Worm (Caenorhabditis elegans) whole organism, young adult: ENCODE results near the gene alh-7.

Source experiments
- B0336.3 ChIP-seq: fragments of 200-800 bp; sonication (Bioruptor generic); IDR thresholded peaks from 2 replicates; pipeline ENCODE4 v1.3.6; 2022; ENCODE audit warnings: missing genetic modification characterization, missing compliant biosample characterization
- C06A6.2 ChIP-seq: fragments of 200-800 bp; sonication (Bioruptor generic); conservative IDR thresholded peaks from 2 replicates; pipeline ENCODE4 v1.3.6; 2022; ENCODE audit warnings: missing genetic modification characterization, missing compliant biosample characterization
- F10E7.11 ChIP-seq: sonication (generic microtip); optimal IDR thresholded peaks from 2 replicates; lab custom pipeline; 2017; ENCODE audit warnings: mild to moderate bottlenecking, missing genetic modification characterization, moderate library complexity, missing compliant biosample characterization
- F57C9.4 ChIP-seq: sonication (generic microtip); optimal IDR thresholded peaks from 2 replicates; lab custom pipeline; 2017; ENCODE audit warnings: mild to moderate bottlenecking, missing genetic modification characterization, missing compliant biosample characterization
- K12H6.12 ChIP-seq: fragments of 200-800 bp; sonication (Bioruptor generic); optimal IDR thresholded peaks from 2 replicates; lab custom pipeline; 2018; ENCODE audit warnings: mild to moderate bottlenecking, missing genetic modification characterization, missing compliant biosample characterization
- T07F8.4 ChIP-seq: sonication (generic microtip); optimal IDR thresholded peaks from 2 replicates; lab custom pipeline; 2016; ENCODE audit warnings: mild to moderate bottlenecking, missing genetic modification characterization, moderate library complexity, missing compliant biosample characterization
- Y53F4B.3 ChIP-seq: fragments of 200-800 bp; sonication (Bioruptor generic); IDR thresholded peaks from 2 replicates; pipeline ENCODE4 v1.3.6; 2022; ENCODE audit warnings: missing genetic modification reagents, missing genetic modification characterization, missing compliant biosample characterization
- Y53G8AR.9 ChIP-seq: fragments of 200-800 bp; sonication (Bioruptor generic); conservative IDR thresholded peaks from 2 replicates; pipeline ENCODE4 v1.3.6; 2022; ENCODE audit warnings: missing genetic modification reagents, missing genetic modification characterization, missing compliant biosample characterization
- ama-1 ChIP-seq, 3 experiments: fragments of 150-350 bp in 1 of 3; sonication (generic microtip) in 2 of 3; optimal IDR thresholded peaks; 2 replicates each; lab custom pipeline; 2014 to 2018; ENCODE audit warnings: missing biosample characterization in 2 of 3, missing genetic modification characterization in 2 of 3, missing genetic modification reagents in 2 of 3
- atf-7 ChIP-seq: sonication (generic microtip); optimal IDR thresholded peaks from 2 replicates; lab custom pipeline; 2017; ENCODE audit warnings: mild to moderate bottlenecking, missing genetic modification characterization, missing compliant biosample characterization
- athp-1 ChIP-seq: sonication (generic microtip); optimal IDR thresholded peaks from 2 replicates; lab custom pipeline; 2017; ENCODE audit warnings: mild to moderate bottlenecking, missing genetic modification characterization, missing compliant biosample characterization
- attf-3 ChIP-seq: fragments of 200-800 bp; sonication (Bioruptor generic); conservative IDR thresholded peaks from 2 replicates; pipeline ENCODE4 v1.3.6; 2022; ENCODE audit warnings: missing genetic modification reagents, missing genetic modification characterization, missing compliant biosample characterization
- attf-5 ChIP-seq: fragments of 200-800 bp; sonication (Bioruptor generic); optimal IDR thresholded peaks from 2 replicates; lab custom pipeline; 2018; ENCODE audit warnings: mild to moderate bottlenecking, missing genetic modification characterization, missing compliant biosample characterization
- bed-1 ChIP-seq: fragments of 200-800 bp; sonication (Bioruptor generic); IDR thresholded peaks from 2 replicates; pipeline ENCODE4 v1.3.6; 2022; ENCODE audit warnings: missing genetic modification reagents, missing genetic modification characterization, missing compliant biosample characterization
- cebp-1 ChIP-seq, 2 experiments: fragments of 200-800 bp in 1 of 2; sonication (Bioruptor generic) in 1 of 2; sonication (generic microtip) in 1 of 2; IDR thresholded peaks in 1 of 2; optimal IDR thresholded peaks in 1 of 2; 2 replicates each; pipeline versions ENCODE4 v1.3.6 to Lab custom; 2017 to 2022; ENCODE audit warnings: missing compliant biosample characterization in 2 of 2, missing genetic modification characterization in 2 of 2, mild to moderate bottlenecking in 1 of 2, missing genetic modification reagents in 1 of 2, moderate library complexity in 1 of 2
- ceh-100 ChIP-seq: fragments of 200-800 bp; sonication (Bioruptor generic); IDR thresholded peaks from 2 replicates; pipeline ENCODE4 v1.3.6; 2022; ENCODE audit warnings: missing genetic modification reagents, missing genetic modification characterization, missing compliant biosample characterization
- ceh-40 ChIP-seq: fragments of 200-800 bp; sonication (Bioruptor generic); IDR thresholded peaks from 2 replicates; pipeline ENCODE4 v1.3.6; 2022; ENCODE audit warnings: missing genetic modification characterization, missing compliant biosample characterization
- chd-7 ChIP-seq: sonication (generic microtip); optimal IDR thresholded peaks from 2 replicates; lab custom pipeline; 2016; ENCODE audit warnings: mild to moderate bottlenecking, missing genetic modification characterization, moderate library complexity, missing compliant biosample characterization
- dox-1 ChIP-seq: fragments of 200-800 bp; sonication (Bioruptor generic); IDR thresholded peaks from 2 replicates; pipeline ENCODE4 v1.3.6; 2022; ENCODE audit warnings: missing genetic modification reagents, missing genetic modification characterization, missing compliant biosample characterization
- egl-44 ChIP-seq: fragments of 200-800 bp; sonication (Bioruptor generic); IDR thresholded peaks from 2 replicates; pipeline ENCODE4 v1.3.6; 2022; ENCODE audit warnings: missing genetic modification reagents, missing genetic modification characterization, missing compliant biosample characterization
- egrh-3 ChIP-seq: fragments of 200-800 bp; sonication (Bioruptor generic); IDR thresholded peaks from 2 replicates; pipeline ENCODE4 v1.3.6; 2022; ENCODE audit warnings: missing genetic modification reagents, missing genetic modification characterization, missing compliant biosample characterization
- ets-4 ChIP-seq: fragments of 200-800 bp; sonication (Bioruptor generic); optimal IDR thresholded peaks from 2 replicates; lab custom pipeline; 2018; ENCODE audit warnings: mild to moderate bottlenecking, missing genetic modification characterization, missing compliant biosample characterization
- let-526 ChIP-seq: fragments of 200-800 bp; sonication (Bioruptor generic); IDR thresholded peaks from 2 replicates; pipeline ENCODE4 v1.3.6; 2022; ENCODE audit warnings: missing genetic modification reagents, missing genetic modification characterization, missing compliant biosample characterization
- let-607 ChIP-seq, 2 experiments: fragments of 200-800 bp in 1 of 2; sonication (Bioruptor generic) in 1 of 2; sonication (generic microtip) in 1 of 2; optimal IDR thresholded peaks; 2 replicates each; lab custom pipeline; 2016 to 2018; ENCODE audit warnings: mild to moderate bottlenecking in 2 of 2, missing compliant biosample characterization in 2 of 2, missing genetic modification characterization in 2 of 2, moderate library complexity in 2 of 2, missing genotype in 1 of 2
- lin-40 ChIP-seq: sonication (generic microtip); optimal IDR thresholded peaks from 2 replicates; lab custom pipeline; 2016; ENCODE audit warnings: missing genetic modification characterization, mild to moderate bottlenecking, missing compliant biosample characterization, missing genotype, missing genetic modification reagents
- lin-54 ChIP-seq: fragments of 200-800 bp; sonication (Bioruptor generic); optimal IDR thresholded peaks from 2 replicates; lab custom pipeline; 2018; ENCODE audit warnings: mild to moderate bottlenecking, missing genetic modification characterization, missing compliant biosample characterization
- lir-1 ChIP-seq: fragments of 200-800 bp; sonication (Bioruptor generic); conservative IDR thresholded peaks from 2 replicates; pipeline ENCODE4 v1.3.6; 2022; ENCODE audit warnings: missing genetic modification reagents, missing genetic modification characterization, missing compliant biosample characterization
- madf-6 ChIP-seq: fragments of 200-800 bp; sonication (Bioruptor generic); IDR thresholded peaks from 2 replicates; pipeline ENCODE4 v1.3.6; 2022; ENCODE audit warnings: missing genetic modification reagents, missing genetic modification characterization, missing compliant biosample characterization
- mxl-1 ChIP-seq: sonication (generic microtip); optimal IDR thresholded peaks from 2 replicates; lab custom pipeline; 2016; ENCODE audit warnings: missing genetic modification characterization, missing compliant biosample characterization
- nfyb-1 ChIP-seq: fragments of 200-800 bp; sonication (Bioruptor generic); IDR thresholded peaks from 2 replicates; pipeline ENCODE4 v1.3.6; 2022; ENCODE audit warnings: missing genetic modification reagents, missing genetic modification characterization, missing compliant biosample characterization
- nhr-80 ChIP-seq: sonication (generic microtip); optimal IDR thresholded peaks from 2 replicates; lab custom pipeline; 2016; ENCODE audit warnings: missing genetic modification characterization, missing compliant biosample characterization
- pbrm-1 ChIP-seq: fragments of 200-800 bp; sonication (Bioruptor generic); IDR thresholded peaks from 2 replicates; pipeline ENCODE4 v1.3.6; 2022; ENCODE audit warnings: missing genetic modification reagents, missing genetic modification characterization, missing compliant biosample characterization
- pha-4 ChIP-seq: fragments of 150-350 bp; sonication (generic microtip); optimal IDR thresholded peaks from 2 replicates; lab custom pipeline; 2014; ENCODE audit warnings: missing biosample characterization, missing genetic modification reagents, missing genetic modification characterization
- repo-1 ChIP-seq: sonication (generic microtip); optimal IDR thresholded peaks from 2 replicates; lab custom pipeline; 2017; ENCODE audit warnings: mild to moderate bottlenecking, missing genetic modification characterization, missing compliant biosample characterization
- snpc-1.3 ChIP-seq: sonication (generic microtip); optimal IDR thresholded peaks from 2 replicates; lab custom pipeline; 2017; ENCODE audit warnings: missing genetic modification characterization, mild to moderate bottlenecking, missing compliant biosample characterization, antibody characterized with exemption, moderate library complexity, missing genotype, missing genetic modification reagents; ENCODE audit not compliant: insufficient read depth
- snpc-4 ChIP-seq, 5 experiments: fragments of 150-350 bp in 1 of 5; sonication (generic microtip) in 4 of 5; optimal IDR thresholded peaks; 2 replicates each; lab custom pipeline; 2014 to 2018; ENCODE audit warnings: missing genetic modification characterization in 5 of 5, missing biosample characterization in 3 of 5, antibody characterized with exemption in 2 of 5, mild to moderate bottlenecking in 2 of 5, missing compliant biosample characterization in 2 of 5, missing genotype in 2 of 5, moderate library complexity in 2 of 5, missing genetic modification reagents in 1 of 5
- tbp1 ChIP-seq: fragments of 200-800 bp; sonication (Bioruptor generic); optimal IDR thresholded peaks from 2 replicates; lab custom pipeline; 2018; ENCODE audit warnings: mild to moderate bottlenecking, missing genetic modification characterization, missing compliant biosample characterization
- tlf-1 ChIP-seq: fragments of 200-800 bp; sonication (Bioruptor generic); optimal IDR thresholded peaks from 2 replicates; lab custom pipeline; 2018; ENCODE audit warnings: mild to moderate bottlenecking, missing genetic modification characterization, missing compliant biosample characterization
- ztf-22 ChIP-seq: fragments of 200-800 bp; sonication (Bioruptor generic); optimal IDR thresholded peaks from 2 replicates; lab custom pipeline; 2018; ENCODE audit warnings: mild to moderate bottlenecking, missing genetic modification characterization, moderate library complexity, missing compliant biosample characterization
- ztf-25 ChIP-seq: fragments of 200-800 bp; sonication (Bioruptor generic); IDR thresholded peaks from 2 replicates; pipeline ENCODE4 v1.3.6; 2022; ENCODE audit warnings: missing genetic modification reagents, missing genetic modification characterization, missing compliant biosample characterization
- ztf-26 ChIP-seq: sonication (generic microtip); optimal IDR thresholded peaks from 2 replicates; lab custom pipeline; 2017; ENCODE audit warnings: missing genetic modification characterization, missing compliant biosample characterization
- ztf-3 ChIP-seq: fragments of 200-800 bp; sonication (Bioruptor generic); optimal IDR thresholded peaks from 2 replicates; lab custom pipeline; 2018; ENCODE audit warnings: mild to moderate bottlenecking, missing genetic modification characterization, missing compliant biosample characterization

The alh-7 gene

DNA sequence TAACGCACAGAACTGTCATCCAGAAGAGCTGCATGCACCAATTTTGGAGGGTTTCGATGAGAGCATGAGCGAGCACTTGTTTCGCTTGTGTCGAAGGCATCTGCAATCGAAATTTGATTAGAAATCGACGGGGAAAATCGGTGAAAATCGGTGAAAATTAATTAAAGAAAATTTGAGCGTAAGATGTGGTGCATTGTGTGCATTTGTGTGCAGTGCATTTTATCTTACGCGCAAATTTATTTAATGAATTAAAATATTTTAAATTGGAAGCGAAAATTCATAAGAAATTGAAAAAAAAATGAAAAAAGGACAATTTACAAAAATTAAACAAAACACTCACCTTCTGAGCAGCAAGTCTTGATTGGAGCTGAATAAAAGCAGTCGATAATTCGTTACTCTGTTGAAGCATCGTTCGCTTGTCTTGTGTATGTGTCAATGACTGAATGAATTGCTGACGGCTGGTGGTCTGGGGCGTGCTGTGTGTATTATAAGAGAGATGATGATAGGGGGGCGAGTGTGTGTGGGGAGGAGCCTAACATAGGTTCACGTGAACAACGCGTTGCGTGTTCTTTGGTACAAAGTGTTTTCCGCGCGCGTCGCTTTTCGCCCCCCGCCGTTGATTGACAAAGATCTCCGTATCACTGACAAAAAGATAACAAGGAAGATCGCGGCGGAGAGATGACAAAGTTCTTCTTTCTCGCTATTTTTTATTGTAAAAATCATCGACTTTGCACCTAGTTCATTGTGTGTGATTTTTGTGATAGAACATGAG is 29.8 kb downstream of the alh-7 start (continued):
- TF ChIP-seq ceh-100, result no peak
- TF ChIP-seq egrh-3 (GFP tag; lab: Robert Waterston, UW), result 0 out of 2 replicates have a peak, but pooled peaks have one; percentile 28
- 0 out of 2 replicates have a peak, but pooled peaks have one; percentile 18 for TF ChIP-seq lir-1 (GFP tag; lab: Robert Waterston, UW)
- TF ChIP-seq let-526, result peak; percentile 65; the same call in 1 of the 2 replicates
- no peak for TF ChIP-seq snpc-4 (GFP tag; optimal IDR thresholded peaks at IDR 0.05; lab: Kevin White, UChicago)
- TF ChIP-seq snpc-4 (tag; optimal IDR thresholded peaks at IDR 0.05; lab: Kevin White, UChicago), result peak in 3 of 4 experiments; percentile 33 to 36 (median 35)
- peak; percentile 73 for TF ChIP-seq ztf-26 (tag; lab: Kevin White, UChicago)
- TF ChIP-seq ceh-40 (GFP tag; lab: Robert Waterston, UW), result 0 out of 2 replicates have a peak, but pooled peaks have one; percentile 56
- TF ChIP-seq attf-5 (GFP tag; lab: Kevin White, UChicago), result peak; percentile 39
- TF ChIP-seq tbp1, result peak; percentile 30
- TF ChIP-seq lin-40, result peak; percentile 83
- TF ChIP-seq ztf-22 (GFP tag; lab: Kevin White, UChicago), result peak; percentile 94
- peak in 1 of 2 experiments; percentile 13 for TF ChIP-seq let-607 (tag; optimal IDR thresholded peaks at IDR 0.05; lab: Kevin White, UChicago)
- TF ChIP-seq atf-7 (tag; lab: Kevin White, UChicago), result peak; percentile 76
- TF ChIP-seq nfyb-1 (GFP tag; lab: Robert Waterston, UW), result peak; percentile 70
- peak; percentile 31 for TF ChIP-seq dox-1
- TF ChIP-seq mxl-1 (tag; lab: Kevin White, UChicago), result no peak
- TF ChIP-seq F57C9.4 (tag; lab: Kevin White, UChicago), result no peak
- TF ChIP-seq B0336.3 (GFP tag; lab: Robert Waterston, UW), result peak; percentile 69; the same call in 1 of the 2 replicates
- TF ChIP-seq ets-4 (GFP tag; lab: Kevin White, UChicago), result peak; percentile 66
- no peak for TF ChIP-seq pbrm-1 (GFP tag; lab: Robert Waterston, UW)
- no peak for TF ChIP-seq Y53F4B.3 (GFP tag; lab: Robert Waterston, UW)
- peak; percentile 92 for TF ChIP-seq ama-1 (optimal IDR thresholded peaks at IDR 0.05; lab: Kevin White, UChicago)
- TF ChIP-seq ama-1 (GFP tag; optimal IDR thresholded peaks at IDR 0.05; lab: Kevin White, UChicago), result no peak
- peak; percentile 88 for TF ChIP-seq nhr-80 (tag; lab: Kevin White, UChicago)
- TF ChIP-seq tlf-1 (GFP tag; lab: Kevin White, UChicago), result peak; percentile 11
- peak; percentile 16 for TF ChIP-seq pha-4
- TF ChIP-seq cebp-1 (GFP tag; IDR thresholded peaks at IDR 0.05; lab: Robert Waterston, UW), result no peak
- TF ChIP-seq cebp-1 (tag; optimal IDR thresholded peaks at IDR 0.05; lab: Kevin White, UChicago), result peak; percentile 59
- peak; percentile 81 for TF ChIP-seq chd-7 (tag; lab: Kevin White, UChicago)
- peak; percentile 73; the same call in 1 of the 2 replicates for TF ChIP-seq egl-44 (GFP tag; lab: Robert Waterston, UW)
- TF ChIP-seq K12H6.12 (tag; lab: Kevin White, UChicago), result no peak
- 0 out of 2 replicates have a peak, but pooled peaks have one; percentile 14 for TF ChIP-seq ztf-25 (GFP tag; lab: Robert Waterston, UW)
- 0 out of 2 replicates have a peak, but pooled peaks have one; percentile 21 for TF ChIP-seq madf-6 (GFP tag; lab: Robert Waterston, UW)

ce11 chrII:13460592-13461395 is 30.8 kb downstream of the alh-7 start, which contains the start of gene pqn-27:
Gene pqn-27 (minus strand): TSS chrII:13460642.
- TF ChIP-seq ztf-3 (GFP tag; lab: Kevin White, UChicago) (peak; percentile 39), attf-3 (no peak), B0336.3 (GFP tag; lab: Robert Waterston, UW) (peak; percentile 70; the same call in 1 of the 2 replicates), Y53G8AR.9 (peak; percentile 64; the same call in 1 of the 2 replicates), lin-54 (GFP tag; lab: Kevin White, UChicago) (peak; percentile 16), T07F8.4 (no peak), tbp1 (peak; percentile 48), snpc-1.3 (no peak), egrh-3 (GFP tag; lab: Robert Waterston, UW) (no peak), F10E7.11 (tag; lab: Kevin White, UChicago) (peak; percentile 16), bed-1 (GFP tag; lab: Robert Waterston, UW) (no peak), athp-1 (peak; percentile 39), C06A6.2 (peak; percentile 55; the same call in 1 of the 2 replicates), mxl-1 (tag; lab: Kevin White, UChicago) (no peak), repo-1 (tag; lab: Kevin White, UChicago) (peak; percentile 91), lin-40 (peak; percentile 79)
